Worm (Caenorhabditis elegans) whole organism, L2 larva: Measurements from ENCODE around the gene sahd-1.
A peak's percentile ranks its signal among the peaks of the same experiment; 100 is the strongest.

Experiments
- F13H6.1 ChIP-seq: sonication (generic microtip); optimal IDR thresholded peaks from 2 replicates; lab custom pipeline; 2016; ENCODE audit warnings: missing genetic modification characterization, missing compliant biosample characterization
- Y55F3AM.14 ChIP-seq: fragments of 200-800 bp; sonication (Bioruptor generic); optimal IDR thresholded peaks from 2 replicates; lab custom pipeline; 2018; ENCODE audit warnings: mild to moderate bottlenecking, missing genetic modification characterization, missing compliant biosample characterization
- ZK546.5 ChIP-seq: sonication (generic microtip); optimal IDR thresholded peaks from 2 replicates; lab custom pipeline; 2017; ENCODE audit warnings: missing biosample characterization, missing genetic modification characterization
- alr-1 ChIP-seq: fragments of 150-350 bp; optimal IDR thresholded peaks from 2 replicates; lab custom pipeline; 2014; ENCODE audit warnings: missing biosample characterization, missing genetic modification characterization
- aly-2 ChIP-seq: fragments of 150-350 bp; optimal IDR thresholded peaks from 2 replicates; lab custom pipeline; 2014; ENCODE audit warnings: missing biosample characterization, missing genetic modification characterization
- ceh-16 ChIP-seq: fragments of 150-350 bp; optimal IDR thresholded peaks from 2 replicates; lab custom pipeline; 2014; ENCODE audit warnings: missing biosample characterization, missing genetic modification characterization
- ceh-82 ChIP-seq: fragments of 150-350 bp; optimal IDR thresholded peaks from 2 replicates; lab custom pipeline; 2014; ENCODE audit warnings: missing biosample characterization, missing genetic modification characterization
- crh-2 ChIP-seq: sonication (generic microtip); optimal IDR thresholded peaks from 2 replicates; lab custom pipeline; 2017; ENCODE audit warnings: missing biosample characterization, missing genetic modification characterization
- dmd-4 ChIP-seq: sonication (generic microtip); optimal IDR thresholded peaks from 2 replicates; lab custom pipeline; 2017; ENCODE audit warnings: missing biosample characterization, missing genetic modification characterization
- egl-27 ChIP-seq: sonication (generic microtip); optimal IDR thresholded peaks from 3 replicates; lab custom pipeline; 2017; ENCODE audit warnings: missing biosample characterization, missing genetic modification reagents, missing genetic modification characterization
- elt-3 ChIP-seq: sonication (generic microtip); optimal IDR thresholded peaks from 2 replicates; lab custom pipeline; 2017; ENCODE audit warnings: missing biosample characterization, missing genetic modification characterization
- fos-1 ChIP-seq: fragments of 150-350 bp; optimal IDR thresholded peaks from 2 replicates; lab custom pipeline; 2014; ENCODE audit warnings: missing biosample characterization, missing genetic modification characterization
- gmeb-1 ChIP-seq: fragments of 150-350 bp; optimal IDR thresholded peaks from 2 replicates; lab custom pipeline; 2014; ENCODE audit warnings: missing biosample characterization, missing genetic modification characterization
- lin-11 ChIP-seq: fragments of 150-350 bp; sonication (generic microtip); optimal IDR thresholded peaks from 2 replicates; lab custom pipeline; 2014; ENCODE audit warnings: missing biosample characterization, missing genetic modification characterization, inconsistent platforms, mixed read lengths
- lin-13 ChIP-seq: fragments of 150-350 bp; optimal IDR thresholded peaks from 2 replicates; lab custom pipeline; 2014; ENCODE audit warnings: missing biosample characterization, missing genetic modification reagents, missing genetic modification characterization
- lin-39 ChIP-seq: fragments of 150-350 bp; optimal IDR thresholded peaks from 2 replicates; lab custom pipeline; 2014; ENCODE audit warnings: missing biosample characterization, missing genetic modification reagents, missing genetic modification characterization
- lsy-2 ChIP-seq, 2 experiments: fragments of 150-350 bp in 1 of 2; sonication (generic microtip) in 1 of 2; optimal IDR thresholded peaks; 2 replicates each; lab custom pipeline; 2014 to 2017; ENCODE audit warnings: missing biosample characterization in 2 of 2, missing genetic modification characterization in 2 of 2
- mbf-1 ChIP-seq: sonication (generic microtip); optimal IDR thresholded peaks from 2 replicates; lab custom pipeline; 2017; ENCODE audit warnings: missing biosample characterization, missing genetic modification characterization
- nhr-10 ChIP-seq: sonication (generic microtip); optimal IDR thresholded peaks from 2 replicates; lab custom pipeline; 2017; ENCODE audit warnings: missing biosample characterization, missing genetic modification characterization
- nhr-11 ChIP-seq: fragments of 150-350 bp; optimal IDR thresholded peaks from 2 replicates; lab custom pipeline; 2014; ENCODE audit warnings: missing biosample characterization, missing genetic modification characterization
- nhr-12 ChIP-seq: fragments of 150-350 bp; optimal IDR thresholded peaks from 2 replicates; lab custom pipeline; 2014; ENCODE audit warnings: missing biosample characterization, missing genetic modification characterization
- nhr-237 ChIP-seq: fragments of 150-350 bp; optimal IDR thresholded peaks from 2 replicates; lab custom pipeline; 2014; ENCODE audit warnings: missing biosample characterization, missing genetic modification characterization
- nhr-25 ChIP-seq: fragments of 150-350 bp; sonication (generic microtip); optimal IDR thresholded peaks from 3 replicates; lab custom pipeline; 2014; ENCODE audit warnings: missing biosample characterization, missing genetic modification characterization
- nhr-6 ChIP-seq: fragments of 150-350 bp; optimal IDR thresholded peaks from 2 replicates; lab custom pipeline; 2014; ENCODE audit warnings: missing biosample characterization, missing genetic modification characterization
- nhr-77 ChIP-seq: fragments of 150-350 bp; optimal IDR thresholded peaks from 2 replicates; lab custom pipeline; 2014; ENCODE audit warnings: missing biosample characterization, missing genetic modification characterization
- peb-1 ChIP-seq: fragments of 150-350 bp; optimal IDR thresholded peaks from 2 replicates; lab custom pipeline; 2014; ENCODE audit warnings: missing biosample characterization, missing genetic modification characterization
- sem-4 ChIP-seq: fragments of 150-350 bp; optimal IDR thresholded peaks from 2 replicates; lab custom pipeline; 2014; ENCODE audit warnings: missing biosample characterization, missing genetic modification reagents, missing genetic modification characterization
- skn-1 ChIP-seq: sonication (generic microtip); optimal IDR thresholded peaks from 2 replicates; lab custom pipeline; 2017; ENCODE audit warnings: missing biosample characterization, missing genetic modification characterization
- sma-9 ChIP-seq, 2 experiments: fragments of 150-350 bp in 1 of 2; sonication (generic microtip) in 1 of 2; optimal IDR thresholded peaks; 2 replicates each; lab custom pipeline; 2014 to 2016; ENCODE audit warnings: missing genetic modification characterization in 2 of 2, mild to moderate bottlenecking in 1 of 2, missing biosample characterization in 1 of 2, missing compliant biosample characterization in 1 of 2, missing genetic modification reagents in 1 of 2, moderate library complexity in 1 of 2
- snpc-4 ChIP-seq: fragments of 150-350 bp; optimal IDR thresholded peaks from 2 replicates; lab custom pipeline; 2014; ENCODE audit warnings: missing biosample characterization, missing genetic modification characterization
- unc-39 ChIP-seq: fragments of 150-350 bp; optimal IDR thresholded peaks from 2 replicates; lab custom pipeline; 2014; ENCODE audit warnings: missing biosample characterization, missing genetic modification characterization
- unc-55 ChIP-seq: fragments of 150-350 bp; sonication (generic microtip); optimal IDR thresholded peaks from 3 replicates; lab custom pipeline; 2014; ENCODE audit warnings: missing biosample characterization, missing genetic modification reagents, missing genetic modification characterization
- zag-1 ChIP-seq: fragments of 150-350 bp; optimal IDR thresholded peaks from 2 replicates; lab custom pipeline; 2014; ENCODE audit warnings: missing biosample characterization, missing genetic modification characterization
- ztf-11 ChIP-seq: sonication (generic microtip); optimal IDR thresholded peaks from 2 replicates; lab custom pipeline; 2017; ENCODE audit warnings: missing biosample characterization, missing genetic modification characterization
- ztf-4 ChIP-seq: fragments of 150-350 bp; optimal IDR thresholded peaks from 2 replicates; lab custom pipeline; 2014; ENCODE audit warnings: missing biosample characterization, missing genetic modification characterization

Gene sahd-1

DNA sequence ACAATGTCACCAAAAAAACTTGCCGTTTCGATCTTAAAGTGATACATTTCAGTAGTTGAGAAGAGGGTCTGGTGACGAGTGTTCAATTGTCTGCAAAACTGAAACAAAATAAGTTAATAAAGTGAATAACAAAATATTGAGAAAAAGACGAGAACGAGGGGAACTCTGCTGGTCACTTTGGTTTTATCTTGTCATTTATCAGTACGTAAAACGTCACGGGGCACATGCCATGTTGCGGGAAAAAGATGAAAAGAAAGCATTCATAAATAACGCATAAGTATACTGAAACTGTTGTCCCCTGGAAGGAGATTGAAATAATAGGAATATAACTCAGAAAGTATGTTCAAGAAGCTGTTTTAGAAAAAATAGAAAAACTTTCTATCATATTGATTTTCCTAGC is at the start of gene sahd-1:
Gene sahd-1 (minus strand): TSS at position 100 of the 400 bp plus-strand sequence.
- TF ChIP-seq ceh-82 (tag; lab: Kevin White, UChicago) (no peak), fos-1 (tag; lab: Kevin White, UChicago) (peak; percentile 45), ztf-11 (tag; lab: Kevin White, UChicago) (no peak)

DNA sequence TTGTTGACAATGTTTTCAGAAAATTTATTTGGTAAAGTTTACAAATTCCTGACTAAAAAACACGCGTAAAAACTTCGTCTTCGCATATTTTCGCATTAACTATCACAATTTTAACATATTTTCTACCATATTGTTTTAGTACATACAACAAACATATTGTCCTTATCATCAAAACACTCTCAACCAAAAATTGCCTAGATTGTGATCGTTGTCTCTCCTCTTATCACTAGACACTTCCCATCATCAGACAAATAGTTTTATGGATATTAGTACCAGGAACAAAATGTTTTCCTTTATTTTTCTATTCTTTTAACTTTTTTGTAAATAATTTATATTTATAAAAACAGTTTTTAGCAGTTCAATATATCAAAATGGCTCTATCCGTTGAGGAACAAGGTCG is 46.6 kb upstream of the sahd-1 start, which contains the start of gene C17C3.3:
Gene C17C3.3 (plus strand): TSS at position 346 of the 400 bp plus-strand sequence.
- TF ChIP-seq skn-1 (tag; lab: Kevin White, UChicago): peak; percentile 6
- TF ChIP-seq fos-1 (tag; lab: Kevin White, UChicago): peak; percentile 19
- TF ChIP-seq sma-9 (GFP tag; optimal IDR thresholded peaks at IDR 0.05; lab: Kevin White, UChicago): peak; percentile 17
- no peak for TF ChIP-seq sma-9 (tag; optimal IDR thresholded peaks at IDR 0.05; lab: Kevin White, UChicago)
- TF ChIP-seq nhr-25: no peak

DNA sequence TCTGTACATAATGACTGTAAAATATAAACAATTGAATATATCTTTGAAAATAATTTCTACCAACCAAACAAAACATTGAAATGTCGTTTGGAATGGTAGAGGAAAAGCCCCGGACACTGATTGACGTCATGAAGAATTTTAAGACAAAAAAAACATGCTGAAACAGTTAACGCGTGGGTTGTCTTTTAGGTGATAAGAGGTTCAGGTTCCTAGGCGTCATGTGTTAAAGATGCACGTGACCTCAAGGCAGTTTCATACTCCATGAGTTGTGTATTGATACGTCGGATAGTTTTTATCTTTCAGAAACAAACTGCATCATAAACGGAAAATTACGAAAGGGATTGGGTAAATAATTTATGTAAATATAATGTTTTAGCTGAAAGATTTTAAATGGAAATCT is 42.4 kb upstream of the sahd-1 start:
- no peak for TF ChIP-seq Y55F3AM.14
- TF ChIP-seq ztf-4 (tag; lab: Kevin White, UChicago): no peak
- TF ChIP-seq unc-55: no peak
- TF ChIP-seq egl-27: no peak
- no peak for TF ChIP-seq zag-1 (tag; lab: Kevin White, UChicago)
- peak; percentile 38 for TF ChIP-seq gmeb-1
- TF ChIP-seq sma-9 (GFP tag; optimal IDR thresholded peaks at IDR 0.05; lab: Kevin White, UChicago): peak; percentile 60
- TF ChIP-seq sma-9 (tag; optimal IDR thresholded peaks at IDR 0.05; lab: Kevin White, UChicago): no peak
- TF ChIP-seq crh-2 (tag; lab: Kevin White, UChicago): peak; percentile 14
- no peak for TF ChIP-seq elt-3
- TF ChIP-seq peb-1 (tag; lab: Kevin White, UChicago): no peak
- TF ChIP-seq lsy-2 (tag; optimal IDR thresholded peaks at IDR 0.05; lab: Kevin White, UChicago): no peak
- no peak for TF ChIP-seq nhr-6
- no peak for TF ChIP-seq nhr-77 (tag; lab: Kevin White, UChicago)
- no peak for TF ChIP-seq nhr-10 (tag; lab: Kevin White, UChicago)
- no peak for TF ChIP-seq fos-1 (tag; lab: Kevin White, UChicago)

DNA sequence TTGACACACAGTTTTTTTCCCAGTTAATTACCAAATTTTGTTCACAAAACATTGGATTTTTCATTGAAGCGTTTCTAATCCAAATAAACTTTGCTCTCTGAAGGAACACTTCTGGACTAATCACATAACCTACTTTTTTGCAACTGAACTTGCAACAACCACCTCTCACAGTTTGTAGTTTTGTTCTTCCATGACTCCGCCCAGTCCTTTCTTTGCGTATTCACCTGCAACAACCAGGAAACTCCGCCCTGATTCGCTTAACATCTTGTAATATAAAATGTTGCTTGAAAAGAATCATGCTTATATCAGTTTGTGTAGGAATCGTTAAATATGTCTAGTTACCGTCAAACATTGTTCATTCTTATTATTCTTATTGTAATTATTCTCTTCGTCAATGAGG is 41.7 kb upstream of the sahd-1 start, which contains the start of gene ins-11:
Gene ins-11 (plus strand): TSS at position 301 of the 400 bp plus-strand sequence.
- no peak for TF ChIP-seq nhr-12 (tag; lab: Kevin White, UChicago)
- TF ChIP-seq gmeb-1: no peak
- TF ChIP-seq ceh-16 (tag; lab: Kevin White, UChicago): no peak
- no peak for TF ChIP-seq lsy-2 (tag; optimal IDR thresholded peaks at IDR 0.05; lab: Kevin White, UChicago)
- TF ChIP-seq ceh-82 (tag; lab: Kevin White, UChicago): no peak
- no peak for TF ChIP-seq egl-27
- no peak for TF ChIP-seq mbf-1 (tag; lab: Kevin White, UChicago)
- TF ChIP-seq lin-13 (GFP tag; lab: Kevin White, UChicago): no peak
- TF ChIP-seq crh-2 (tag; lab: Kevin White, UChicago): no peak
- TF ChIP-seq unc-39 (tag; lab: Kevin White, UChicago): no peak
- no peak for TF ChIP-seq sem-4 (tag; lab: Kevin White, UChicago)
- TF ChIP-seq F13H6.1 (tag; lab: Kevin White, UChicago): no peak
- no peak for TF ChIP-seq nhr-6
- no peak for TF ChIP-seq dmd-4 (tag; lab: Kevin White, UChicago)
- no peak for TF ChIP-seq aly-2 (tag; lab: Kevin White, UChicago)

DNA sequence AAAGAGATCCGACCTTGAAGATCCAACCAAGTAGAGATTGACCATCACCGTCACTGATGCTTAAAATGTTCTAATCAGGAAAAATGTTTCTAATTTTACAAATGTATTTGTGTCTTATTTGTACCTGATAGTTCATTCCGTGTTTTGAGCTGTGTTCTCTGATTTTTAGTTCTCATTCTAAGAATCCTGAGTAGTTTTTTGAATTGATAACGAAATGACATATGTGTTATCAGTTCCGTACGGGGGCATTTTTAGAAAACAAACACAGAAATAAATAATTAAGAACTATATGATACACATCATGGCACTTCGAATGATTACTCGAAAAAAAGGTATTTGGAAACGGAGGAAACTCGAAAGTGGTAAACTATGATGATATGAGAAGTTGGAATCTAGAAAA is 40.8 kb upstream of the sahd-1 start:
- TF ChIP-seq lin-13 (GFP tag; lab: Kevin White, UChicago) (no peak), lin-39 (no peak), fos-1 (tag; lab: Kevin White, UChicago) (no peak), nhr-237 (tag; lab: Kevin White, UChicago) (no peak), dmd-4 (tag; lab: Kevin White, UChicago) (no peak), lin-11 (tag; lab: Kevin White, UChicago) (no peak)

DNA sequence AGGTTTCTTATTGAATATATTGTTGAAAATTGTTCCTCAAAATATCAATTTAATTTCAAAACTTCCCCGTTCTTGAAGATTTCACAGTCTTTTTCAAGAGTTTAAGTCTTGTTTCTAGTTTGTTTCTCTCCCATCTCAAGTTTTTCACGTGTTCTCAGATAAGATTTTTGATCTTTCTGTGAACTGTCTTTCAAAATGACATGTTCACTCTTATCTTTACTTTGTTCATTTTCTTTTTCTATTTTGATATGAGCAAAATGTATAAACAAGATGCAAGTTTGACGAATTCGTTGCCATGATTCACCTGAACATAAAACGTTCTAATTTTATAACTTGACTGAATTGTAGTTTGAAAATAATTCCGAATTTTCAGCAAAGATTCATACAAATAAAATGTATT is 40.0 kb upstream of the sahd-1 start:
- no peak for TF ChIP-seq nhr-6
- no peak for TF ChIP-seq snpc-4
- TF ChIP-seq sma-9 (GFP tag; optimal IDR thresholded peaks at IDR 0.05; lab: Kevin White, UChicago): no peak
- TF ChIP-seq sma-9 (tag; optimal IDR thresholded peaks at IDR 0.05; lab: Kevin White, UChicago): no peak
- TF ChIP-seq lin-39: no peak
- TF ChIP-seq ceh-16 (tag; lab: Kevin White, UChicago): no peak
- TF ChIP-seq elt-3: no peak
- no peak for TF ChIP-seq nhr-11 (tag; lab: Kevin White, UChicago)
- TF ChIP-seq ztf-11 (tag; lab: Kevin White, UChicago): no peak
- no peak for TF ChIP-seq ceh-82 (tag; lab: Kevin White, UChicago)
- TF ChIP-seq ZK546.5: no peak
- TF ChIP-seq Y55F3AM.14: no peak
- TF ChIP-seq ztf-4 (tag; lab: Kevin White, UChicago): no peak
- TF ChIP-seq nhr-77 (tag; lab: Kevin White, UChicago): no peak
- TF ChIP-seq alr-1 (tag; lab: Kevin White, UChicago): no peak
- TF ChIP-seq mbf-1 (tag; lab: Kevin White, UChicago): no peak
- TF ChIP-seq nhr-25: no peak
